7 worm cellular contexts compared by ENCODE assay signal in the genomic region with DNA sequence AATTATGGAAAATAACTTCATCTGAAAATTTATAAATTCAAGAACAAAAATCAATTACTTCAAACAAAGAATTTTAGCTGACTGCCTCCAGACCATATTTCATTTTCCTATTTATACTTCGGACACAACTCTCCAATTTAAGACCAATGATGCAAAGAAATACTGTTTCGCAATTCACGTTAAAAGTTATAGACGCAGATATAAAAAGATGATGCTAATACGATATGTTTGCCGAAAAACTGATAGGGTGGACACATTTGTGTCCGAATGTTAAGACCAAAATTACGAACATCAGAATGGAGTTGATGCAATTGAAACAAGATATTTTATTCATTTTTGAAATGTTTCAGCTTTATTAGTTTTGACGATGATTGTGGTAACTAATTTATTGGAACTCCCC.
A peak's percentile ranks its signal among the peaks of the same experiment; 100 is the strongest.
TF ChIP-seq lines count a peak whose summit lies in the region.

A gene (minus strand): TSS at position 28 of the 400 bp plus-strand sequence.

TF ChIP-seq in whole organism, L1 larva, 84 proteins besides CTCF, POLR2A, EP300 and RAD21:
- TF ChIP-seq nhr-20 (tag; optimal IDR thresholded peaks at IDR 0.05; lab: Kevin White, UChicago), result peak; percentile 15
- peak in 1 of 2 experiments; percentile 35 for TF ChIP-seq lin-35 (GFP tag; optimal IDR thresholded peaks at IDR 0.05; lab: Kevin White, UChicago)
- TF ChIP-seq mep-1 (tag; optimal IDR thresholded peaks at IDR 0.05; lab: Kevin White, UChicago), result no peak
- TF ChIP-seq elt-3 (tag; optimal IDR thresholded peaks at IDR 0.05; lab: Kevin White, UChicago), result peak in 3 of 6 experiments; percentile 30 to 88 (median 61)
- TF ChIP-seq swsn-7 (tag; optimal IDR thresholded peaks at IDR 0.05; lab: Kevin White, UChicago), result no peak

TF ChIP-seq in whole organism, L2 larva, 48 proteins besides CTCF, POLR2A, EP300 and RAD21 (continues in another document):
- TF ChIP-seq sma-3 (GFP tag; optimal IDR thresholded peaks at IDR 0.05; lab: Kevin White, UChicago), result no peak
- no peak for TF ChIP-seq C34F6.9 (tag; optimal IDR thresholded peaks at IDR 0.05; lab: Kevin White, UChicago)
- TF ChIP-seq ZK546.5 (tag; optimal IDR thresholded peaks at IDR 0.05; lab: Kevin White, UChicago), result no peak
- no peak for TF ChIP-seq ceh-82 (tag; optimal IDR thresholded peaks at IDR 0.05; lab: Kevin White, UChicago)
- no peak for TF ChIP-seq ztf-4 (tag; optimal IDR thresholded peaks at IDR 0.05; lab: Kevin White, UChicago)
- TF ChIP-seq crh-2 (tag; optimal IDR thresholded peaks at IDR 0.05; lab: Kevin White, UChicago), result no peak
- TF ChIP-seq nhr-129 (tag; optimal IDR thresholded peaks at IDR 0.05; lab: Kevin White, UChicago), result peak; percentile 25
- TF ChIP-seq nhr-10 (tag; optimal IDR thresholded peaks at IDR 0.05; lab: Kevin White, UChicago), result no peak
- TF ChIP-seq snpc-4 (tag; optimal IDR thresholded peaks at IDR 0.05; lab: Kevin White, UChicago), result no peak
- peak; percentile 40 for TF ChIP-seq sma-9 (GFP tag; optimal IDR thresholded peaks at IDR 0.05; lab: Kevin White, UChicago)
- TF ChIP-seq sma-9 (tag; optimal IDR thresholded peaks at IDR 0.05; lab: Kevin White, UChicago), result no peak
- TF ChIP-seq skn-1 (tag; optimal IDR thresholded peaks at IDR 0.05; lab: Kevin White, UChicago), result no peak
- no peak for TF ChIP-seq unc-39 (tag; optimal IDR thresholded peaks at IDR 0.05; lab: Kevin White, UChicago)
- TF ChIP-seq nhr-25 (tag; optimal IDR thresholded peaks at IDR 0.05; lab: Kevin White, UChicago), result no peak

TF ChIP-seq in whole organism, L3 larva, 47 proteins besides CTCF, POLR2A, EP300 and RAD21 (continues in another document):
- no peak for TF ChIP-seq R02D3.7 (tag; optimal IDR thresholded peaks at IDR 0.05; lab: Kevin White, UChicago)
- no peak for TF ChIP-seq daf-12 (tag; optimal IDR thresholded peaks at IDR 0.05; lab: Kevin White, UChicago)
- TF ChIP-seq nhr-237 (tag; optimal IDR thresholded peaks at IDR 0.05; lab: Kevin White, UChicago), result no peak
- no peak for TF ChIP-seq nhr-28 (tag; optimal IDR thresholded peaks at IDR 0.05; lab: Kevin White, UChicago)
- TF ChIP-seq ceh-9 (tag; optimal IDR thresholded peaks at IDR 0.05; lab: Kevin White, UChicago), result no peak
- no peak for TF ChIP-seq sea-2 (GFP tag; optimal IDR thresholded peaks at IDR 0.05; lab: Kevin White, UChicago)
- no peak for TF ChIP-seq nhr-25 (tag; optimal IDR thresholded peaks at IDR 0.05; lab: Kevin White, UChicago)
- TF ChIP-seq nhr-77 (tag; optimal IDR thresholded peaks at IDR 0.05; lab: Kevin White, UChicago), result no peak
- no peak for TF ChIP-seq skn-1 (tag; optimal IDR thresholded peaks at IDR 0.05; lab: Kevin White, UChicago)
- TF ChIP-seq elt-3 (tag; optimal IDR thresholded peaks at IDR 0.05; lab: Kevin White, UChicago), result peak in 1 of 3 experiments; percentile 48
- TF ChIP-seq unc-62 (GFP tag; optimal IDR thresholded peaks at IDR 0.05; lab: Kevin White, UChicago), result no peak
- no peak for TF ChIP-seq nhr-23 (tag; optimal IDR thresholded peaks at IDR 0.05; lab: Kevin White, UChicago)
- no peak for TF ChIP-seq egl-27 (tag; optimal IDR thresholded peaks at IDR 0.05; lab: Kevin White, UChicago)
- no peak for TF ChIP-seq nhr-76 (tag; optimal IDR thresholded peaks at IDR 0.05; lab: Kevin White, UChicago)
- TF ChIP-seq ama-1 (optimal IDR thresholded peaks at IDR 0.05; lab: Kevin White, UChicago), result no peak

TF ChIP-seq in whole organism, L4 larva, 104 proteins besides CTCF, POLR2A, EP300 and RAD21 (continues in another document):
- TF ChIP-seq snpc-4 (tag; optimal IDR thresholded peaks at IDR 0.05; lab: Kevin White, UChicago) (no peak), pqm-1 (tag; optimal IDR thresholded peaks at IDR 0.05; lab: Kevin White, UChicago) (peak; percentile 87), zag-1 (tag; optimal IDR thresholded peaks at IDR 0.05; lab: Kevin White, UChicago) (no peak), lin-38 (GFP tag; IDR thresholded peaks at IDR 0.05; lab: Robert Waterston, UW) (no peak), dpl-1 (GFP tag; optimal IDR thresholded peaks at IDR 0.05; lab: Kevin White, UChicago) (no peak), ces-1 (GFP tag; optimal IDR thresholded peaks at IDR 0.05; lab: Kevin White, UChicago) (no peak), dmd-9 (GFP tag; IDR thresholded peaks at IDR 0.05; lab: Robert Waterston, UW) (no peak), F44E2.7 (GFP tag; IDR thresholded peaks at IDR 0.05; lab: Robert Waterston, UW) (no peak), daf-12 (tag; optimal IDR thresholded peaks at IDR 0.05; lab: Kevin White, UChicago) (no peak), hmg-1.1 (GFP tag; IDR thresholded peaks at IDR 0.05; lab: Robert Waterston, UW) (no peak), Y5F2A.4 (GFP tag; optimal IDR thresholded peaks at IDR 0.05; lab: Kevin White, UChicago) (no peak), dve-1 (tag; optimal IDR thresholded peaks at IDR 0.05; lab: Kevin White, UChicago; ENCODE audit: insufficient read depth) (peak; percentile 21), Y75B8A.6 (GFP tag; IDR thresholded peaks at IDR 0.05; lab: Robert Waterston, UW) (no peak), daf-16 (GFP tag; optimal IDR thresholded peaks at IDR 0.05; lab: Kevin White, UChicago) (no peak), daf-16 (tag; optimal IDR thresholded peaks at IDR 0.05; lab: Kevin White, UChicago) (peak; percentile 44)

TF ChIP-seq in whole organism, late embryonic, 69 proteins besides CTCF, POLR2A, EP300 and RAD21:
- TF ChIP-seq ttx-3 (tag; optimal IDR thresholded peaks at IDR 0.05; lab: Kevin White, UChicago), result no peak
- no peak for TF ChIP-seq gmeb-2 (tag; optimal IDR thresholded peaks at IDR 0.05; lab: Kevin White, UChicago)
- TF ChIP-seq ceh-45 (GFP tag; IDR thresholded peaks at IDR 0.05; lab: Robert Waterston, UW), result no peak
- peak; percentile 19 for TF ChIP-seq elt-2 (tag; optimal IDR thresholded peaks at IDR 0.05; lab: Kevin White, UChicago)

TF ChIP-seq in whole organism, mixed stage, embryonic, 35 proteins besides CTCF, POLR2A, EP300 and RAD21:
- TF ChIP-seq nhr-2 (tag; optimal IDR thresholded peaks at IDR 0.05; lab: Kevin White, UChicago) (no peak), lsy-2 (tag; optimal IDR thresholded peaks at IDR 0.05; lab: Kevin White, UChicago) (no peak), elt-3 (tag; optimal IDR thresholded peaks at IDR 0.05; lab: Kevin White, UChicago) (peak; percentile 8), hlh-1 (tag; optimal IDR thresholded peaks at IDR 0.05; lab: Kevin White, UChicago) (no peak), ztf-11 (tag; optimal IDR thresholded peaks at IDR 0.05; lab: Kevin White, UChicago) (no peak)

TF ChIP-seq in whole organism, young adult, 124 proteins besides CTCF, POLR2A, EP300 and RAD21:
- no peak for TF ChIP-seq egrh-3 (GFP tag; IDR thresholded peaks at IDR 0.05; lab: Robert Waterston, UW)
- TF ChIP-seq nhr-80 (tag; optimal IDR thresholded peaks at IDR 0.05; lab: Kevin White, UChicago), result peak; percentile 71
- TF ChIP-seq cebp-1 (GFP tag; IDR thresholded peaks at IDR 0.05; lab: Robert Waterston, UW), result peak; percentile 74; the same call in 1 of the 2 replicates
- TF ChIP-seq cebp-1 (tag; optimal IDR thresholded peaks at IDR 0.05; lab: Kevin White, UChicago), result peak; percentile 89
